Worm (Caenorhabditis elegans) whole organism, L4 larva: ENCODE data around the gene C34F6.5.

Experiments used
- D1046.2 ChIP-seq: fragments of 200-800 bp; sonication (Bioruptor generic); IDR thresholded peaks from 2 replicates; pipeline ENCODE4 v1.3.6; 2022; ENCODE audit warnings: missing genetic modification characterization, missing compliant biosample characterization
- F10B5.3 ChIP-seq: sonication (generic microtip); optimal IDR thresholded peaks from 2 replicates; lab custom pipeline; 2016; ENCODE audit warnings: mild to moderate bottlenecking, missing genetic modification characterization, missing compliant biosample characterization
- F37D6.2 ChIP-seq: sonication (generic microtip); optimal IDR thresholded peaks from 2 replicates; lab custom pipeline; 2016; ENCODE audit warnings: mild to moderate bottlenecking, missing genetic modification characterization, missing compliant biosample characterization
- F49E8.2 ChIP-seq: sonication (generic microtip); optimal IDR thresholded peaks from 2 replicates; lab custom pipeline; 2016; ENCODE audit warnings: missing compliant biosample characterization, mild to moderate bottlenecking, missing genetic modification characterization, borderline replicate concordance
- R02D3.7 ChIP-seq: fragments of 150-350 bp; sonication (generic microtip); optimal IDR thresholded peaks from 3 replicates; lab custom pipeline; 2014; ENCODE audit warnings: missing biosample characterization, missing genetic modification characterization
- T20F7.1 ChIP-seq: fragments of 200-800 bp; sonication (Bioruptor generic); optimal IDR thresholded peaks from 2 replicates; lab custom pipeline; 2018; ENCODE audit warnings: mild to moderate bottlenecking, missing genetic modification characterization, missing compliant biosample characterization
- Y48G9A.11 ChIP-seq: fragments of 200-800 bp; sonication (Bioruptor generic); IDR thresholded peaks from 2 replicates; pipeline ENCODE4 v1.3.6; 2022; ENCODE audit warnings: missing genetic modification reagents, missing genetic modification characterization, missing compliant biosample characterization
- Y5F2A.4 ChIP-seq: fragments of 200-800 bp; sonication (Bioruptor generic); optimal IDR thresholded peaks from 2 replicates; lab custom pipeline; 2018; ENCODE audit warnings: mild to moderate bottlenecking, missing genetic modification characterization, missing compliant biosample characterization
- ZK337.2 ChIP-seq: fragments of 200-800 bp; sonication (Bioruptor generic); IDR thresholded peaks from 2 replicates; pipeline ENCODE4 v1.3.6; 2022; ENCODE audit warnings: missing genetic modification reagents, missing genetic modification characterization, missing compliant biosample characterization
- aha-1 ChIP-seq: fragments of 150-350 bp; peaks from one replicate; lab custom pipeline; 2014; ENCODE audit warnings: missing biosample characterization, missing genetic modification characterization
- ama-1 ChIP-seq: fragments of 150-350 bp; optimal IDR thresholded peaks from 2 replicates; lab custom pipeline; 2014; ENCODE audit warnings: inconsistent platforms, mixed read lengths
- ceh-28 ChIP-seq: fragments of 150-350 bp; optimal IDR thresholded peaks from 2 replicates; lab custom pipeline; 2014; ENCODE audit warnings: missing biosample characterization, missing genetic modification reagents, missing genetic modification characterization
- ceh-32 ChIP-seq: sonication (generic microtip); optimal IDR thresholded peaks from 2 replicates; lab custom pipeline; 2016; ENCODE audit warnings: mild to moderate bottlenecking, missing genetic modification characterization, missing compliant biosample characterization; ENCODE audit not compliant: poor library complexity
- ceh-62 ChIP-seq: sonication (generic microtip); optimal IDR thresholded peaks from 2 replicates; lab custom pipeline; 2017; ENCODE audit warnings: missing biosample characterization, missing genetic modification characterization
- ceh-82 ChIP-seq: sonication (generic microtip); optimal IDR thresholded peaks from 2 replicates; lab custom pipeline; 2017; ENCODE audit warnings: missing biosample characterization, missing genetic modification characterization
- ces-1 ChIP-seq: fragments of 150-350 bp; sonication (generic microtip); optimal IDR thresholded peaks from 4 replicates; lab custom pipeline; 2014; ENCODE audit warnings: missing biosample characterization, missing genetic modification reagents, missing genetic modification characterization
- daf-16 ChIP-seq, 3 experiments: sonication (generic microtip); optimal IDR thresholded peaks; 2 replicates each; lab custom pipeline; 2016 to 2017; ENCODE audit warnings: missing genetic modification characterization in 3 of 3, missing genetic modification reagents in 3 of 3, mild to moderate bottlenecking in 2 of 3, missing compliant biosample characterization in 2 of 3, missing biosample characterization in 1 of 3, moderate library complexity in 1 of 3
- daf-8 ChIP-seq: fragments of 200-800 bp; sonication (Bioruptor generic); IDR thresholded peaks from 2 replicates; pipeline ENCODE4 v1.3.6; 2022; ENCODE audit warnings: missing genetic modification characterization, missing compliant biosample characterization
- dmd-6 ChIP-seq: fragments of 200-800 bp; sonication (Bioruptor generic); IDR thresholded peaks from 2 replicates; pipeline ENCODE4 v1.3.6; 2022; ENCODE audit warnings: missing genetic modification reagents, missing genetic modification characterization, missing compliant biosample characterization
- duxl-1 ChIP-seq: sonication (generic microtip); optimal IDR thresholded peaks from 2 replicates; lab custom pipeline; 2016; ENCODE audit warnings: mild to moderate bottlenecking, missing genetic modification characterization, moderate library complexity, missing compliant biosample characterization; ENCODE audit not compliant: poor library complexity
- dve-1 ChIP-seq: sonication (generic microtip); optimal IDR thresholded peaks from 2 replicates; lab custom pipeline; 2017; ENCODE audit warnings: antibody characterized with exemption, mild to moderate bottlenecking, missing genetic modification characterization, missing compliant biosample characterization; ENCODE audit not compliant: insufficient read depth
- egl-27 ChIP-seq: sonication (generic microtip); optimal IDR thresholded peaks from 3 replicates; lab custom pipeline; 2017; ENCODE audit warnings: missing biosample characterization, missing genetic modification reagents, missing genetic modification characterization
- fos-1 ChIP-seq: fragments of 150-350 bp; optimal IDR thresholded peaks from 2 replicates; lab custom pipeline; 2014; ENCODE audit warnings: missing biosample characterization, missing genetic modification characterization
- gei-8 ChIP-seq: fragments of 200-800 bp; sonication (Bioruptor generic); optimal IDR thresholded peaks from 2 replicates; lab custom pipeline; 2018; ENCODE audit warnings: mild to moderate bottlenecking, missing genetic modification characterization, missing compliant biosample characterization
- hlh-11 ChIP-seq: fragments of 200-800 bp; sonication (Bioruptor generic); optimal IDR thresholded peaks from 2 replicates; lab custom pipeline; 2018; ENCODE audit warnings: mild to moderate bottlenecking, missing genetic modification characterization, missing compliant biosample characterization
- hlh-30 ChIP-seq: sonication (generic microtip); optimal IDR thresholded peaks from 2 replicates; lab custom pipeline; 2017; ENCODE audit warnings: antibody characterized with exemption, mild to moderate bottlenecking, missing genetic modification characterization, missing compliant biosample characterization; ENCODE audit not compliant: insufficient read depth
- jun-1 ChIP-seq: fragments of 150-350 bp; optimal IDR thresholded peaks from 2 replicates; lab custom pipeline; 2014; ENCODE audit warnings: missing biosample characterization, missing genetic modification reagents, missing genetic modification characterization
- lin-1 ChIP-seq: fragments of 200-800 bp; sonication (Bioruptor generic); IDR thresholded peaks from 2 replicates; pipeline ENCODE4 v1.3.6; 2022; ENCODE audit warnings: missing genetic modification reagents, missing genetic modification characterization, missing compliant biosample characterization
- lin-15B ChIP-seq: fragments of 150-350 bp; sonication (generic microtip); optimal IDR thresholded peaks from 3 replicates; lab custom pipeline; 2014; ENCODE audit warnings: missing biosample characterization, missing genetic modification characterization
- lsy-2 ChIP-seq, 2 experiments: fragments of 150-350 bp in 1 of 2; sonication (generic microtip) in 1 of 2; optimal IDR thresholded peaks; 2 replicates each; lab custom pipeline; 2014 to 2017; ENCODE audit warnings: missing biosample characterization in 2 of 2, missing genetic modification characterization in 2 of 2
- madf-9 ChIP-seq: fragments of 200-800 bp; sonication (Bioruptor generic); conservative IDR thresholded peaks from 2 replicates; pipeline ENCODE4 v1.3.6; 2022; ENCODE audit warnings: missing genetic modification reagents, missing genetic modification characterization, missing compliant biosample characterization
- mdt-29 ChIP-seq: fragments of 200-800 bp; sonication (Bioruptor generic); IDR thresholded peaks from 2 replicates; pipeline ENCODE4 v1.3.6; 2022; ENCODE audit warnings: missing genetic modification reagents, missing genetic modification characterization, missing compliant biosample characterization
- mep-1 ChIP-seq: fragments of 150-350 bp; sonication (generic microtip); optimal IDR thresholded peaks from 3 replicates; lab custom pipeline; 2014; ENCODE audit warnings: missing biosample characterization, missing genetic modification characterization
- mes-2 ChIP-seq: sonication (generic microtip); optimal IDR thresholded peaks from 2 replicates; lab custom pipeline; 2016; ENCODE audit warnings: missing genotype, mild to moderate bottlenecking, missing genetic modification characterization, missing compliant biosample characterization; ENCODE audit not compliant: poor library complexity, severe bottlenecking
- mxl-3 ChIP-seq: fragments of 200-800 bp; sonication (Bioruptor generic); optimal IDR thresholded peaks from 2 replicates; lab custom pipeline; 2018; ENCODE audit warnings: mild to moderate bottlenecking, missing genetic modification characterization, missing compliant biosample characterization
- nhr-102 ChIP-seq: sonication (generic microtip); optimal IDR thresholded peaks from 2 replicates; lab custom pipeline; 2016; ENCODE audit warnings: mild to moderate bottlenecking, missing genetic modification characterization, moderate library complexity, missing compliant biosample characterization
- nhr-11 ChIP-seq: fragments of 150-350 bp; optimal IDR thresholded peaks from 2 replicates; lab custom pipeline; 2014; ENCODE audit warnings: missing biosample characterization, missing genetic modification characterization
- nhr-28 ChIP-seq: fragments of 150-350 bp; optimal IDR thresholded peaks from 2 replicates; lab custom pipeline; 2014; ENCODE audit warnings: missing biosample characterization, missing genetic modification characterization
- nhr-42 ChIP-seq: fragments of 200-800 bp; sonication (Bioruptor generic); IDR thresholded peaks from 2 replicates; pipeline ENCODE4 v1.3.6; 2022; ENCODE audit warnings: missing genetic modification characterization, missing compliant biosample characterization
- nhr-77 ChIP-seq: fragments of 150-350 bp; optimal IDR thresholded peaks from 2 replicates; lab custom pipeline; 2014; ENCODE audit warnings: missing biosample characterization, missing genetic modification characterization
- set-16 ChIP-seq: fragments of 200-800 bp; sonication (Bioruptor generic); IDR thresholded peaks from 2 replicates; pipeline ENCODE4 v1.3.6; 2022; ENCODE audit warnings: missing genetic modification reagents, missing genetic modification characterization, missing compliant biosample characterization
- skn-1 ChIP-seq: fragments of 150-350 bp; optimal IDR thresholded peaks from 2 replicates; lab custom pipeline; 2014; ENCODE audit warnings: missing biosample characterization, missing genetic modification characterization
- spr-1 ChIP-seq: sonication (generic microtip); optimal IDR thresholded peaks from 2 replicates; lab custom pipeline; 2016; ENCODE audit warnings: mild to moderate bottlenecking, missing genetic modification characterization, missing compliant biosample characterization
- unc-39 ChIP-seq: sonication (generic microtip); optimal IDR thresholded peaks from 2 replicates; lab custom pipeline; 2017; ENCODE audit warnings: missing biosample characterization, missing genetic modification characterization
- unc-62 ChIP-seq, 3 experiments: fragments of 150-350 bp in 1 of 3; sonication (generic microtip); optimal IDR thresholded peaks in 2 of 3; peaks in 1 of 3; 1 replicate in 1 of 3; 2 replicates in 2 of 3; lab custom pipeline; 2014 to 2017; ENCODE audit warnings: missing biosample characterization in 3 of 3, missing genetic modification characterization in 3 of 3, missing genetic modification reagents in 3 of 3, missing genotype in 1 of 3
- vab-7 ChIP-seq: fragments of 200-800 bp; sonication (Bioruptor generic); IDR thresholded peaks from 2 replicates; pipeline ENCODE4 v1.3.6; 2022; ENCODE audit warnings: missing genetic modification reagents, missing genetic modification characterization, missing compliant biosample characterization
- zag-1 ChIP-seq: fragments of 150-350 bp; optimal IDR thresholded peaks from 2 replicates; lab custom pipeline; 2014; ENCODE audit warnings: missing biosample characterization, missing genetic modification characterization
- zfp-2 ChIP-seq: sonication (generic microtip); optimal IDR thresholded peaks from 2 replicates; lab custom pipeline; 2016; ENCODE audit warnings: mild to moderate bottlenecking, missing genetic modification characterization, missing compliant biosample characterization
- zip-11 ChIP-seq: fragments of 200-800 bp; sonication (Bioruptor generic); IDR thresholded peaks from 2 replicates; pipeline ENCODE4 v1.3.6; 2022; ENCODE audit warnings: missing genetic modification characterization, missing compliant biosample characterization
- ztf-11 ChIP-seq: fragments of 150-350 bp; optimal IDR thresholded peaks from 2 replicates; lab custom pipeline; 2014; ENCODE audit warnings: missing biosample characterization, missing genetic modification characterization
- ztf-7 ChIP-seq: fragments of 150-350 bp; optimal IDR thresholded peaks from 2 replicates; lab custom pipeline; 2014; ENCODE audit warnings: missing biosample characterization, missing genetic modification characterization

Gene C34F6.5

DNA sequence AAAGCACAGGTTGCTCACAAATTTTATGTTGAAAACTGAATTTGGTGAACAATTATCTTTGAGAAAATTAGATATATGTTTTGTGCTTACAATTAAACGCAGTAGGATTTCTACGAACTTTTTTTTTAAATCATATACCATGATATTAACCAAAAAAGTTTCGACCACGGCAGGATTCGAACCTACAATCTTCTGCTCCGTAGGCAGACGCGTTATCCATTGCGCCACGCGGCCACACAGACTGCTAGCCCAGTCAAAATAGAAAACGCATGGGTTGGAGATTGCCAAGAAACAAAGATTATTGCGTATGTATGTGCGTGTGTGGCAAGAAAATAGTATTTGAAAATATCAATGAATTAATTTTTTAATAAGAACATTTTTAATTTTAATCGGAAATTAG is 43.7 kb upstream of the C34F6.5 start (continued):
- no peak for TF ChIP-seq Y48G9A.11 (GFP tag; lab: Robert Waterston, UW)
- TF ChIP-seq unc-62 (GFP tag; optimal IDR thresholded peaks at IDR 0.05 in 1 of 2; lab: Kevin White, UChicago) = no peak
- no peak for TF ChIP-seq unc-62 (tag; optimal IDR thresholded peaks at IDR 0.05; lab: Kevin White, UChicago)
- no peak for TF ChIP-seq daf-8 (GFP tag; lab: Robert Waterston, UW)
- TF ChIP-seq Y5F2A.4 (GFP tag; lab: Kevin White, UChicago) = peak; percentile 59
- TF ChIP-seq lin-15B (tag; lab: Kevin White, UChicago) = no peak
- no peak for TF ChIP-seq nhr-11 (tag; lab: Kevin White, UChicago)
- no peak for TF ChIP-seq ama-1
- no peak for TF ChIP-seq ces-1 (GFP tag; lab: Kevin White, UChicago)
- TF ChIP-seq nhr-102 (tag; lab: Kevin White, UChicago) = peak; percentile 73
- no peak for TF ChIP-seq nhr-77
- TF ChIP-seq madf-9 (GFP tag; lab: Robert Waterston, UW) = peak; percentile 68
- TF ChIP-seq R02D3.7 (tag; lab: Kevin White, UChicago) = no peak
- no peak for TF ChIP-seq nhr-42
- TF ChIP-seq ceh-82 = no peak
- TF ChIP-seq ztf-7 (tag; lab: Kevin White, UChicago) = peak; percentile 61
- TF ChIP-seq lin-1 (GFP tag; lab: Robert Waterston, UW) = peak; percentile 91
- TF ChIP-seq skn-1 (tag; lab: Kevin White, UChicago) = no peak
- no peak for TF ChIP-seq D1046.2
- peak; percentile 63 for TF ChIP-seq mdt-29 (GFP tag; lab: Robert Waterston, UW)
- TF ChIP-seq vab-7 = peak; percentile 73
- TF ChIP-seq F10B5.3 (tag; lab: Kevin White, UChicago) = peak; percentile 53
- TF ChIP-seq zag-1 (tag; lab: Kevin White, UChicago) = no peak
- TF ChIP-seq mxl-3 (GFP tag; lab: Kevin White, UChicago) = no peak
- peak; percentile 75 for TF ChIP-seq mep-1 (tag; lab: Kevin White, UChicago)
- no peak for TF ChIP-seq zip-11 (GFP tag; lab: Robert Waterston, UW)
- no peak for TF ChIP-seq ztf-11
- TF ChIP-seq lsy-2 (tag; optimal IDR thresholded peaks at IDR 0.05; lab: Kevin White, UChicago) = peak in 1 of 2 experiments; percentile 37
- TF ChIP-seq F49E8.2 (tag; lab: Kevin White, UChicago) = no peak
- TF ChIP-seq nhr-28 (tag; lab: Kevin White, UChicago) = peak; percentile 25
- no peak for TF ChIP-seq jun-1 (tag; lab: Kevin White, UChicago)
- peak; percentile 53 for TF ChIP-seq dmd-6
- TF ChIP-seq set-16 (GFP tag; lab: Robert Waterston, UW) = no peak
- no peak for TF ChIP-seq aha-1 (tag; lab: Kevin White, UChicago)
- no peak for TF ChIP-seq ceh-62
- no peak for TF ChIP-seq duxl-1 (tag; lab: Kevin White, UChicago)
- TF ChIP-seq ceh-32 = no peak
- TF ChIP-seq F37D6.2 = peak; percentile 33
- peak; percentile 65 for TF ChIP-seq gei-8 (GFP tag; lab: Kevin White, UChicago)
- TF ChIP-seq ZK337.2 (GFP tag; lab: Robert Waterston, UW) = no peak
- peak; percentile 48 for TF ChIP-seq hlh-11 (tag; lab: Kevin White, UChicago)
- peak; percentile 76 for TF ChIP-seq mes-2 (tag; lab: Kevin White, UChicago)
- no peak for TF ChIP-seq egl-27 (tag; lab: Kevin White, UChicago)
- peak; percentile 5 for TF ChIP-seq zfp-2
- no peak for TF ChIP-seq ceh-28 (tag; lab: Kevin White, UChicago)
- TF ChIP-seq unc-39 = no peak
- TF ChIP-seq fos-1 = no peak
- TF ChIP-seq T20F7.1 (GFP tag; lab: Kevin White, UChicago) = peak; percentile 1
- peak; percentile 50 for TF ChIP-seq spr-1 (tag; lab: Kevin White, UChicago)
- TF ChIP-seq dve-1 (tag; lab: Kevin White, UChicago) = peak; percentile 64
- peak; percentile 65 to 70 for TF ChIP-seq daf-16 (GFP tag; optimal IDR thresholded peaks at IDR 0.05; lab: Kevin White, UChicago)
- peak; percentile 49 for TF ChIP-seq daf-16 (tag; optimal IDR thresholded peaks at IDR 0.05; lab: Kevin White, UChicago)
- peak; percentile 50 for TF ChIP-seq hlh-30 (tag; lab: Kevin White, UChicago)
